Fruit fly (Drosophila melanogaster): ENCODE results near the gene CG1695.
A peak's percentile ranks its signal among the peaks of the same experiment; 100 is the strongest.

CG1695 gene

DNA sequence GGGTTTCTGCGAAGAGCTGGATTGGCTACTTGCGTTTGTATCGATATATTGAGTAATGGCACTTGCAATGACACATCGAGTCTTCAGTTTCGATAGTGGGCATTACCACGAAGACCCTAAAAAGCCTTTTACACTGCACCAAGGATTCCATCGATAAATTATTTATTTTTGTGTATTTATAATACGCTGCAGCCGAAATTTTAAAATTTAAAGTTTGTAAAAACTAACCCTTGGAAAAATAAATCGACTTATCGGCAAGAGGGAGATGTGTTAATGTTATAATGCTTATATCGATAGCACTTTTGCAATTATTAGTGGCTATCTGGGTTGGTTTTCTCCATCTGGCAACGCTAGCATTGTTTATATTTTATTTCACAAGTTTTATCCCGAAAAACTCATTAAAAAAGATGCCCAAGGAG lies 10.0 kb upstream of the CG1695 start, which contains the start of the genes Pp4-19C and cactin (continued):
- TF ChIP-seq CG8944 (GFP tag; optimal IDR thresholded peaks at IDR 0.05) (peak; percentile 41), lmd (GFP tag; IDR thresholded peaks at IDR 0.05) (peak; percentile 19; the same call in 1 of the 2 replicates), crp (GFP tag; optimal IDR thresholded peaks at IDR 0.05) (peak in 1 of 2 experiments; percentile 51), CG2120 (GFP tag; optimal IDR thresholded peaks at IDR 0.05) (peak; percentile 48), Sry-δ (GFP tag; optimal IDR thresholded peaks at IDR 0.05) (peak; percentile 90), sob (GFP tag; IDR thresholded peaks at IDR 0.05) (0 out of 2 replicates have a peak, but pooled peaks have one; percentile 25), Ptx1 (GFP tag; IDR thresholded peaks at IDR 0.05) (peak; percentile 31; the same call in 1 of the 2 replicates), dmrt99B (tag; optimal IDR thresholded peaks at IDR 0.05) (no peak), Taf1 (GFP tag; IDR thresholded peaks at IDR 0.05) (no peak), CTCF (GFP tag; optimal IDR thresholded peaks at IDR 0.05) (no peak), gsb-n (tag; optimal IDR thresholded peaks at IDR 0.05) (no peak), Pdp1 (GFP tag; optimal IDR thresholded peaks at IDR 0.05) (peak; percentile 18 to 78), CG33557 (GFP tag; optimal IDR thresholded peaks at IDR 0.05) (no peak), az2 (GFP tag; optimal IDR thresholded peaks at IDR 0.05) (peak; percentile 1), Dll (GFP tag; IDR thresholded peaks at IDR 0.05; ENCODE audit: partially characterized antibody) (peak; percentile 91)

DNA sequence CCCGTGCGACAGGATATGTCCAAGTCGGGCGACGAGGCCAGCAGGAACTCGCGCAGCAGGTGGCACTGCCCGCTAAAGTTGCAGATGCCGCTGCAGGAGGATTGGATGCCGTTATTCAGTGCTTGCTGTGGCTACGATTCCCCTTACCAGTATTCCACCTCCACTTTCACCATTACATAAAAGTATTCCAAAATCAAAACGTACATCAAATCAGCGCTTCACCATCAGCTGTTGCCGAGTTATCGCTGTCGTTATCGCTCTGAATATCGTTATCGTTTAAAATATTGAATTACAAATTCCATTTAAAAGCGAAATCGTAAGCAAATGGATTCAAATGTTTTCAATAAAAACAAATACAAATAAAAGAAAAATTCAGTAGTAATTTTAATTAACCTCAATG lies 6.9 kb upstream of the CG1695 start, which contains the start of gene CG15456:
TSS of gene CG15456 (minus strand) at position 225 of the 400 bp plus-strand sequence.
- TF ChIP-seq Hr78 (GFP tag; optimal IDR thresholded peaks at IDR 0.05), result no peak
- no peak for TF ChIP-seq CG17186 (GFP tag; optimal IDR thresholded peaks at IDR 0.05)
- TF ChIP-seq CG1832 (GFP tag; optimal IDR thresholded peaks at IDR 0.05), result no peak
- TF ChIP-seq bowl (GFP tag; IDR thresholded peaks at IDR 0.05), result no peak
- peak; percentile 42; the same call in 1 of the 2 replicates for TF ChIP-seq unc-4 (GFP tag; IDR thresholded peaks at IDR 0.05; ENCODE audit: partially characterized antibody)
- peak; percentile 82 for TF ChIP-seq Dp (GFP tag; optimal IDR thresholded peaks at IDR 0.05)
- TF ChIP-seq zen2 (GFP tag; IDR thresholded peaks at IDR 0.05; ENCODE audit: partially characterized antibody), result no peak
- no peak for TF ChIP-seq tgo (GFP tag; IDR thresholded peaks at IDR 0.05)
- no peak for TF ChIP-seq pfk (GFP tag; optimal IDR thresholded peaks at IDR 0.05)
- TF ChIP-seq vvl (GFP tag; IDR thresholded peaks at IDR 0.05), result no peak
- no peak for TF ChIP-seq sr (GFP tag; IDR thresholded peaks at IDR 0.05)
- peak; percentile 73; the same call in 2 of the 3 replicates for TF ChIP-seq Opbp (GFP tag; IDR thresholded peaks at IDR 0.05; ENCODE audit: partially characterized antibody)
- TF ChIP-seq chinmo (GFP tag; IDR thresholded peaks at IDR 0.05; ENCODE audit: partially characterized antibody), result no peak
- no peak for TF ChIP-seq pros (GFP tag; optimal IDR thresholded peaks at IDR 0.05)
- no peak for TF ChIP-seq CG5245 (GFP tag; optimal IDR thresholded peaks at IDR 0.05)
- no peak for TF ChIP-seq CG7357 (GFP tag; IDR thresholded peaks at IDR 0.05)
- TF ChIP-seq lov (optimal IDR thresholded peaks at IDR 0.05), result no peak
- TF ChIP-seq lov (GFP tag; IDR thresholded peaks at IDR 0.05), result no peak
- no peak for TF ChIP-seq CG2875 (GFP tag; optimal IDR thresholded peaks at IDR 0.05)
- no peak for TF ChIP-seq wdn (GFP tag; IDR thresholded peaks at IDR 0.05)
- TF ChIP-seq pzg (GFP tag; optimal IDR thresholded peaks at IDR 0.05), result peak; percentile 15
- TF ChIP-seq CG4730 (GFP tag; IDR thresholded peaks at IDR 0.05), result no peak
- no peak for TF ChIP-seq lbe (GFP tag; optimal IDR thresholded peaks at IDR 0.05)
- TF ChIP-seq sens (GFP tag), result peak; percentile 78
- TF ChIP-seq lola (GFP tag; optimal IDR thresholded peaks at IDR 0.05), result no peak
- no peak for TF ChIP-seq CG30431 (GFP tag; optimal IDR thresholded peaks at IDR 0.05)
- TF ChIP-seq CG4328 (GFP tag; optimal IDR thresholded peaks at IDR 0.05), result no peak
- peak; percentile 61 for TF ChIP-seq HLH4C (GFP tag; IDR thresholded peaks at IDR 0.05; ENCODE audit: partially characterized antibody)
- no peak for TF ChIP-seq Dip3 (GFP tag; optimal IDR thresholded peaks at IDR 0.05)
- TF ChIP-seq sd (tag; optimal IDR thresholded peaks at IDR 0.05), result no peak
- peak; percentile 59 for TF ChIP-seq Dref (GFP tag; IDR thresholded peaks at IDR 0.05)
- no peak for TF ChIP-seq ase (GFP tag; IDR thresholded peaks at IDR 0.05)
- TF ChIP-seq CG31441 (GFP tag; IDR thresholded peaks at IDR 0.05), result no peak
- no peak for TF ChIP-seq CG7839 (tag; optimal IDR thresholded peaks at IDR 0.05)
- TF ChIP-seq org-1 (GFP tag; optimal IDR thresholded peaks at IDR 0.05), result no peak

All from whole organism, embryonic.